Comparison of ENCODE assay signal across 1 fruit fly cellular context in the genomic region with DNA sequence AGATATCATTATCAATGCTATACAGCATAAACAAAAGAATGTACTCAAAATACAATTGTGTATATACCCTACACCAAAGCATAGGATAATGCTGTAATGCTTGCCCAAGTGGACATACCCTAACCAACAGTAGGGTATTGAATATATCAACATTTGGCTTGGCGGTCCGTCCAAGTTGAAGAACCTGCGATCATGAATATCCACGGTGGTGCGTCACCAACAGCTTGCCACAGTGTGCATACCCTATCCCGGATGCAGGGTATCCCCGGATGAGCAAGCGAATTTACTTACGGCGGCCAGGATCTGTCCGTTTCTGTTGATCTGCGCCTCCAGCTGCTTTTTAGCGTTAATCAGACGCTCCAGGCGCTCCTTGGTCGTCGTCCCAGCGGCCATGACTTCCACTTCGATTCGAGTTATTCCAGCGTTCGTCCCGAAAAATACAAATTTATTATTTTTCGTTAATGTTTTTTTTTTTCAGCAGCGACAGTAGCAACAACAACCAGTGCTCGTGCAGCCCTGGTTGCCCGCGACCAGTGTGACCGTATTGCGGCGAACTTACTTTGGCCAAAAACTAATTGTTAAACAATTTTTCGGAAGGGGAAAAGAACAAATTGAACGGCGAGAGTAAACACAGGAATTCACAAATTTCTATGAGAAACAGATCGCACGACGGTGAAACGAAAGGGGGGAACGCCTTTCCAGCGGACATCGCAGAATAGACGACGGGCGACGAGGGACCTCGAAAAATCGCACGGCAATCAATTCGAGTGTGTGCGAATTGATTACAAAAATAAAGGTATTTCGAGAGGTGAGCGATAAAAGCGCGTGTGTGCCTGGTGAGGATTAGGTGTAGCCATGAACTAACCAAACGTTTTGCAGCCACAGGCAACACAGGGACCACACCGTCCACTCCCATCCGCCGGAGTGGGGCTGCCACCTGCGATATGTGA.
TF ChIP-seq lines count a peak whose summit lies in the region.

A gene (plus strand): TSS at position 413 of the 950 bp plus-strand sequence.
A gene (minus strand): TSS at position 545 of the 950 bp plus-strand sequence.

TF ChIP-seq in whole organism, embryonic, 481 proteins besides CTCF, POLR2A, EP300 and RAD21 (continued from another document and continues in another):
- no peak for TF ChIP-seq CG12236 (GFP tag; optimal IDR thresholded peaks at IDR 0.05; lab: Kevin White, UChicago)
- TF ChIP-seq CG3838 (GFP tag; optimal IDR thresholded peaks at IDR 0.05; lab: Kevin White, UChicago), result peak; percentile 1
- no peak for TF ChIP-seq CG8478 (optimal IDR thresholded peaks at IDR 0.05; lab: Kevin White, UChicago)
- TF ChIP-seq CG11504 (tag; optimal IDR thresholded peaks at IDR 0.05; lab: Kevin White, UChicago), result peak; percentile 17
- no peak for TF ChIP-seq Doc3 (GFP tag; IDR thresholded peaks at IDR 0.05; lab: Robert Waterston, UW; ENCODE audit: partially characterized antibody)
- peak; percentile 84 for TF ChIP-seq ase (GFP tag; IDR thresholded peaks at IDR 0.05; lab: Robert Waterston, UW)
- TF ChIP-seq CG7839 (tag; optimal IDR thresholded peaks at IDR 0.05; lab: Kevin White, UChicago), result peak; percentile 39
- no peak for TF ChIP-seq Lim3 (GFP tag; IDR thresholded peaks at IDR 0.05; lab: Robert Waterston, UW)
- TF ChIP-seq Antp (GFP tag; optimal IDR thresholded peaks at IDR 0.05; lab: Kevin White, UChicago), result peak; percentile 60
- no peak for TF ChIP-seq kah (GFP tag; optimal IDR thresholded peaks at IDR 0.05; lab: Kevin White, UChicago)
- TF ChIP-seq grn (GFP tag; optimal IDR thresholded peaks at IDR 0.05; lab: Kevin White, UChicago), result no peak
- peak; percentile 53 for TF ChIP-seq pb (GFP tag; optimal IDR thresholded peaks at IDR 0.05; lab: Kevin White, UChicago)
- TF ChIP-seq CG34224 (GFP tag; IDR thresholded peaks at IDR 0.05; lab: Robert Waterston, UW; ENCODE audit: partially characterized antibody), result no peak
- TF ChIP-seq CG6689 (GFP tag; IDR thresholded peaks at IDR 0.05; lab: Robert Waterston, UW), result peak; percentile 81
- peak; percentile 82 for TF ChIP-seq esg (GFP tag; conservative IDR thresholded peaks at IDR 0.05; lab: Robert Waterston, UW)
- TF ChIP-seq org-1 (GFP tag; optimal IDR thresholded peaks at IDR 0.05; lab: Kevin White, UChicago), result no peak
- peak; percentile 44 for TF ChIP-seq CG9817 (tag; optimal IDR thresholded peaks at IDR 0.05; lab: Kevin White, UChicago)
- no peak for TF ChIP-seq danr (GFP tag; IDR thresholded peaks at IDR 0.05; lab: Robert Waterston, UW)
- TF ChIP-seq E2f2 (GFP tag; IDR thresholded peaks at IDR 0.05; lab: Robert Waterston, UW), result peak; percentile 32; the same call in 1 of the 2 replicates
- TF ChIP-seq HmgD (GFP tag; optimal IDR thresholded peaks at IDR 0.05; lab: Kevin White, UChicago), result no peak
- peak; percentile 70 for TF ChIP-seq gsb (GFP tag; IDR thresholded peaks at IDR 0.05; lab: Robert Waterston, UW)
- TF ChIP-seq zfh2 (GFP tag; optimal IDR thresholded peaks at IDR 0.05; lab: Kevin White, UChicago), result peak; percentile 65
- no peak for TF ChIP-seq exex (tag; optimal IDR thresholded peaks at IDR 0.05; lab: Kevin White, UChicago)
- peak; percentile 55 for TF ChIP-seq bab2 (GFP tag; optimal IDR thresholded peaks at IDR 0.05; lab: Kevin White, UChicago)
- no peak for TF ChIP-seq NC2β (GFP tag; optimal IDR thresholded peaks at IDR 0.05; lab: Kevin White, UChicago)
- peak; percentile 23 for TF ChIP-seq Hmr (GFP tag; optimal IDR thresholded peaks at IDR 0.05; lab: Kevin White, UChicago)
- peak; percentile 17 for TF ChIP-seq CG9437 (GFP tag; optimal IDR thresholded peaks at IDR 0.05; lab: Kevin White, UChicago)
- no peak for TF ChIP-seq CG34376 (GFP tag; optimal IDR thresholded peaks at IDR 0.05; lab: Kevin White, UChicago)
- no peak for TF ChIP-seq gsb-n (tag; optimal IDR thresholded peaks at IDR 0.05; lab: Kevin White, UChicago)
- TF ChIP-seq CG18262 (tag; optimal IDR thresholded peaks at IDR 0.05; lab: Kevin White, UChicago), result peak; percentile 20
- peak; percentile 63 for TF ChIP-seq CG1603 (tag; optimal IDR thresholded peaks at IDR 0.05; lab: Kevin White, UChicago)
- peak; percentile 25 for TF ChIP-seq CG2875 (GFP tag; optimal IDR thresholded peaks at IDR 0.05; lab: Kevin White, UChicago)
- TF ChIP-seq dimm (GFP tag; IDR thresholded peaks at IDR 0.05; lab: Robert Waterston, UW), result no peak
- peak; percentile 8 for TF ChIP-seq Dad (GFP tag; optimal IDR thresholded peaks at IDR 0.05; lab: Kevin White, UChicago)
- TF ChIP-seq prd (optimal IDR thresholded peaks at IDR 0.05; lab: Kevin White, UChicago), result no peak
- TF ChIP-seq prd (GFP tag; IDR thresholded peaks at IDR 0.05; lab: Robert Waterston, UW), result peak; percentile 89
- TF ChIP-seq Doc2 (GFP tag; IDR thresholded peaks at IDR 0.05; lab: Robert Waterston, UW), result no peak
- TF ChIP-seq caup (GFP tag; optimal IDR thresholded peaks at IDR 0.05; lab: Kevin White, UChicago; ENCODE audit: severe bottlenecking), result peak; percentile 42
- TF ChIP-seq CG13624 (GFP tag; optimal IDR thresholded peaks at IDR 0.05; lab: Kevin White, UChicago), result peak; percentile 45
- TF ChIP-seq CG12071 (GFP tag; optimal IDR thresholded peaks at IDR 0.05; lab: Kevin White, UChicago), result no peak
- TF ChIP-seq sim (GFP tag; IDR thresholded peaks at IDR 0.05; lab: Robert Waterston, UW), result peak; percentile 18; the same call in 1 of the 2 replicates
- no peak for TF ChIP-seq CG4820 (GFP tag; optimal IDR thresholded peaks at IDR 0.05; lab: Kevin White, UChicago)
- TF ChIP-seq rib (GFP tag; IDR thresholded peaks at IDR 0.05; lab: Robert Waterston, UW), result no peak
- peak; percentile 18 for TF ChIP-seq CG12219 (GFP tag; optimal IDR thresholded peaks at IDR 0.05; lab: Kevin White, UChicago)
- TF ChIP-seq grau (tag; optimal IDR thresholded peaks at IDR 0.05; lab: Kevin White, UChicago), result no peak
- no peak for TF ChIP-seq B-H2 (GFP tag; optimal IDR thresholded peaks at IDR 0.05; lab: Kevin White, UChicago)
- peak; percentile 52; the same call in 1 of the 2 replicates for TF ChIP-seq toy (GFP tag; IDR thresholded peaks at IDR 0.05; lab: Robert Waterston, UW)
- no peak for TF ChIP-seq gce (GFP tag; IDR thresholded peaks at IDR 0.05; lab: Robert Waterston, UW)
- no peak for TF ChIP-seq Trl (optimal IDR thresholded peaks at IDR 0.05; lab: Kevin White, UChicago)
- peak; percentile 3 for TF ChIP-seq Trl (GFP tag; optimal IDR thresholded peaks at IDR 0.05; lab: Kevin White, UChicago)
- TF ChIP-seq CG10274 (GFP tag; optimal IDR thresholded peaks at IDR 0.05; lab: Kevin White, UChicago), result no peak
- TF ChIP-seq Hr78 (GFP tag; optimal IDR thresholded peaks at IDR 0.05; lab: Kevin White, UChicago), result no peak
- TF ChIP-seq lilli (GFP tag; optimal IDR thresholded peaks at IDR 0.05; lab: Kevin White, UChicago), result peak; percentile 71
- TF ChIP-seq eve (GFP tag; optimal IDR thresholded peaks at IDR 0.05; lab: Kevin White, UChicago), result no peak
- peak; percentile 70 for TF ChIP-seq CG9215 (GFP tag; IDR thresholded peaks at IDR 0.05; lab: Robert Waterston, UW)
- peak; percentile 91 for TF ChIP-seq Drgx (GFP tag; IDR thresholded peaks at IDR 0.05; lab: Robert Waterston, UW)
- TF ChIP-seq CG2889 (GFP tag; IDR thresholded peaks at IDR 0.05; lab: Robert Waterston, UW), result peak; percentile 77
- peak; percentile 76 for TF ChIP-seq tgo (GFP tag; IDR thresholded peaks at IDR 0.05; lab: Robert Waterston, UW)
- peak; percentile 46 to 52 for TF ChIP-seq chif (GFP tag; optimal IDR thresholded peaks at IDR 0.05; lab: Kevin White, UChicago)
- peak; percentile 28 for TF ChIP-seq CG10267 (tag; optimal IDR thresholded peaks at IDR 0.05; lab: Kevin White, UChicago)
- no peak for TF ChIP-seq Asciz (GFP tag; optimal IDR thresholded peaks at IDR 0.05; lab: Kevin White, UChicago)
- TF ChIP-seq da (GFP tag; optimal IDR thresholded peaks at IDR 0.05; lab: Kevin White, UChicago), result no peak
- peak; percentile 79 for TF ChIP-seq dysf (GFP tag; IDR thresholded peaks at IDR 0.05; lab: Robert Waterston, UW)
- peak; percentile 70 for TF ChIP-seq ind (GFP tag; optimal IDR thresholded peaks at IDR 0.05; lab: Kevin White, UChicago)
- TF ChIP-seq Bdp1 (GFP tag; optimal IDR thresholded peaks at IDR 0.05; lab: Kevin White, UChicago), result peak; percentile 49
- peak; percentile 32 for TF ChIP-seq CG1233 (GFP tag; optimal IDR thresholded peaks at IDR 0.05; lab: Kevin White, UChicago)
- peak; percentile 38 for TF ChIP-seq CG13775 (GFP tag; optimal IDR thresholded peaks at IDR 0.05; lab: Kevin White, UChicago)
- no peak for TF ChIP-seq Hr3 (GFP tag; optimal IDR thresholded peaks at IDR 0.05; lab: Kevin White, UChicago)
- no peak for TF ChIP-seq sens-2 (GFP tag; IDR thresholded peaks at IDR 0.05; lab: Robert Waterston, UW)
- no peak for TF ChIP-seq zen2 (GFP tag; IDR thresholded peaks at IDR 0.05; lab: Robert Waterston, UW; ENCODE audit: partially characterized antibody)
- no peak for TF ChIP-seq Dfd (GFP tag; optimal IDR thresholded peaks at IDR 0.05; lab: Kevin White, UChicago)
- TF ChIP-seq Mes4 (GFP tag; optimal IDR thresholded peaks at IDR 0.05; lab: Kevin White, UChicago), result no peak
- TF ChIP-seq Camta (GFP tag; optimal IDR thresholded peaks at IDR 0.05; lab: Kevin White, UChicago), result peak; percentile 12
- TF ChIP-seq Dll (GFP tag; IDR thresholded peaks at IDR 0.05; lab: Robert Waterston, UW; ENCODE audit: partially characterized antibody), result peak; percentile 37; the same call in 1 of the 4 replicates
- peak; percentile 28 for TF ChIP-seq CG7556 (GFP tag; optimal IDR thresholded peaks at IDR 0.05; lab: Kevin White, UChicago)
- TF ChIP-seq trh (GFP tag; optimal IDR thresholded peaks at IDR 0.05; lab: Kevin White, UChicago), result peak; percentile 56
- TF ChIP-seq CG30020 (tag; optimal IDR thresholded peaks at IDR 0.05; lab: Kevin White, UChicago), result no peak
- no peak for TF ChIP-seq Six4 (GFP tag; optimal IDR thresholded peaks at IDR 0.05; lab: Kevin White, UChicago)
- TF ChIP-seq br (optimal IDR thresholded peaks at IDR 0.05; lab: Kevin White, UChicago), result no peak
- no peak for TF ChIP-seq sc (optimal IDR thresholded peaks at IDR 0.05; lab: Kevin White, UChicago)
- TF ChIP-seq sc (GFP tag; optimal IDR thresholded peaks at IDR 0.05; lab: Kevin White, UChicago), result no peak
- TF ChIP-seq CG11093 (GFP tag; IDR thresholded peaks at IDR 0.05; lab: Robert Waterston, UW), result peak; percentile 81; the same call in 2 of the 3 replicates
- no peak for TF ChIP-seq CG7271 (tag; optimal IDR thresholded peaks at IDR 0.05; lab: Kevin White, UChicago)
- no peak for TF ChIP-seq wek (GFP tag; optimal IDR thresholded peaks at IDR 0.05; lab: Kevin White, UChicago)
- TF ChIP-seq tna (GFP tag; IDR thresholded peaks at IDR 0.05; lab: Robert Waterston, UW; ENCODE audit: partially characterized antibody), result no peak
- TF ChIP-seq Gug (GFP tag; IDR thresholded peaks at IDR 0.05; lab: Robert Waterston, UW), result peak; percentile 84
- TF ChIP-seq CG13894 (tag; optimal IDR thresholded peaks at IDR 0.05; lab: Kevin White, UChicago), result no peak
- TF ChIP-seq Neu2 (GFP tag; optimal IDR thresholded peaks at IDR 0.05; lab: Kevin White, UChicago; ENCODE audit: borderline replicate concordance), result no peak
- TF ChIP-seq otp (GFP tag; IDR thresholded peaks at IDR 0.05; lab: Robert Waterston, UW), result peak; percentile 77
- TF ChIP-seq sr (GFP tag; IDR thresholded peaks at IDR 0.05; lab: Robert Waterston, UW), result peak; percentile 68; the same call in 2 of the 3 replicates
- TF ChIP-seq oc (tag; optimal IDR thresholded peaks at IDR 0.05; lab: Kevin White, UChicago), result no peak
- peak; percentile 34 for TF ChIP-seq NK7.1 (GFP tag; optimal IDR thresholded peaks at IDR 0.05; lab: Kevin White, UChicago)
- TF ChIP-seq CG17328 (GFP tag; IDR thresholded peaks at IDR 0.05; lab: Robert Waterston, UW), result peak; percentile 83
- no peak for TF ChIP-seq cad (GFP tag; optimal IDR thresholded peaks at IDR 0.05; lab: Kevin White, UChicago)
- TF ChIP-seq al (GFP tag; IDR thresholded peaks at IDR 0.05; lab: Robert Waterston, UW), result peak; percentile 48; the same call in 1 of the 2 replicates
- TF ChIP-seq CG7357 (GFP tag; IDR thresholded peaks at IDR 0.05; lab: Robert Waterston, UW), result peak; percentile 72; the same call in 1 of the 3 replicates
- TF ChIP-seq dpn (GFP tag; optimal IDR thresholded peaks at IDR 0.05; lab: Kevin White, UChicago), result peak; percentile 41 to 60
- no peak for TF ChIP-seq ato (GFP tag; IDR thresholded peaks at IDR 0.05; lab: Robert Waterston, UW; ENCODE audit: partially characterized antibody)
- no peak for TF ChIP-seq CG10565 (GFP tag; optimal IDR thresholded peaks at IDR 0.05; lab: Kevin White, UChicago)
- TF ChIP-seq sqz (GFP tag; optimal IDR thresholded peaks at IDR 0.05; lab: Kevin White, UChicago), result peak; percentile 78
- peak; percentile 80 for TF ChIP-seq ara (GFP tag; IDR thresholded peaks at IDR 0.05; lab: Robert Waterston, UW)
- peak; percentile 65 for TF ChIP-seq Aef1 (GFP tag; IDR thresholded peaks at IDR 0.05; lab: Robert Waterston, UW)
- TF ChIP-seq Sox102F (GFP tag; optimal IDR thresholded peaks at IDR 0.05; lab: Kevin White, UChicago), result peak; percentile 59
- peak; percentile 41 for TF ChIP-seq Meics (GFP tag; optimal IDR thresholded peaks at IDR 0.05; lab: Kevin White, UChicago)
- no peak for TF ChIP-seq Deaf1 (tag; optimal IDR thresholded peaks at IDR 0.05; lab: Kevin White, UChicago)
- no peak for TF ChIP-seq dmrt99B (tag; optimal IDR thresholded peaks at IDR 0.05; lab: Kevin White, UChicago)
- peak; percentile 46 for TF ChIP-seq CHES-1-like (GFP tag; optimal IDR thresholded peaks at IDR 0.05; lab: Kevin White, UChicago)
- TF ChIP-seq CG12155 (GFP tag; optimal IDR thresholded peaks at IDR 0.05; lab: Kevin White, UChicago), result peak; percentile 2
- peak; percentile 27 for TF ChIP-seq CG1602 (GFP tag; optimal IDR thresholded peaks at IDR 0.05; lab: Kevin White, UChicago)
- TF ChIP-seq cato (GFP tag; optimal IDR thresholded peaks at IDR 0.05; lab: Kevin White, UChicago; ENCODE audit: borderline replicate concordance), result no peak
- peak; percentile 38 to 41 for TF ChIP-seq Pdp1 (GFP tag; optimal IDR thresholded peaks at IDR 0.05; lab: Kevin White, UChicago)
- TF ChIP-seq mld (GFP tag; IDR thresholded peaks at IDR 0.05; lab: Robert Waterston, UW; ENCODE audit: partially characterized antibody), result no peak
- peak; percentile 83 for TF ChIP-seq Ptx1 (GFP tag; IDR thresholded peaks at IDR 0.05; lab: Robert Waterston, UW)
- TF ChIP-seq fd102C (GFP tag; optimal IDR thresholded peaks at IDR 0.05; lab: Kevin White, UChicago), result no peak
- no peak for TF ChIP-seq CG6854 (GFP tag; optimal IDR thresholded peaks at IDR 0.05; lab: Kevin White, UChicago)
- no peak for TF ChIP-seq CG3407 (GFP tag; optimal IDR thresholded peaks at IDR 0.05; lab: Kevin White, UChicago)
- no peak for TF ChIP-seq yki (optimal IDR thresholded peaks at IDR 0.05; lab: Kevin White, UChicago)
- peak; percentile 9 for TF ChIP-seq CG12299 (tag; optimal IDR thresholded peaks at IDR 0.05; lab: Kevin White, UChicago)
- no peak for TF ChIP-seq salm (tag; optimal IDR thresholded peaks at IDR 0.05; lab: Kevin White, UChicago)
- TF ChIP-seq abd-A (tag; optimal IDR thresholded peaks at IDR 0.05; lab: Kevin White, UChicago), result no peak
